Worm (Caenorhabditis elegans): ENCODE data around the gene Y39A1A.20.

Gene Y39A1A.20

DNA sequence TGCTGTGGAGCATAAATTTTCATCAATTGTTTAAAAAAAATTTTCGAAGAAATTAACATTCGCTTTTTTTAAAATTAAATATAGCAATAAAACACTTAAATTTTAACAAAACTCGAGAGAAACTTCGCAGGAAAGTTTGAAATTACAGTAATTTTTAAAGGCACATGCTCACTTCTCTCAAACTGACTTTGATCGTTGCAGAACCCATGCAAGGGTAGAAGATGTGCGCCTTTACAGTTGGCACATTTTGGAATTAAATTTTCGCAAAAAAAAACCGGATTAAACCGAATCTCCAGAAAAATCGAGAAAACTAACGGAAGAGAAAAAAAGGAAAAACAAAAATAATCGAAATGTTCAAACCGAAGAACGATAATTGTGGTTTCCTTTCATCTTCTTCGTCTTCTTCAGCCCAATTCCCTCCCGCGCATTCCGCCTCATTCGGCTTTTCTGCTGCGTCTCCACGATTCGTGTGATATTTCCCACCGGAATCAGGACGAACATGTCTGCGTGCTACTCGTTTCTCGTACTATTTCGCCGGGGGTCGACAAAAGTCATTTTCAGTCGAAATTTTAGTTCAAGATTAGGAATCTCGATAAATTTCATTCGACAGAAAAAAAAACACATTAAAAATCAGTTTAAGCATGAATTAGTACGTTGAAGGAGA lies 36.1 kb upstream of the Y39A1A.20 start:
- no peak for TF ChIP-seq ztf-11 (tag; optimal IDR thresholded peaks at IDR 0.05)
- TF ChIP-seq bed-3 (GFP tag; optimal IDR thresholded peaks at IDR 0.05): no peak
- TF ChIP-seq ham-2 (GFP tag; optimal IDR thresholded peaks at IDR 0.05): no peak
- no peak for TF ChIP-seq elt-3 (tag; optimal IDR thresholded peaks at IDR 0.05)
- TF ChIP-seq lsy-2 (tag; optimal IDR thresholded peaks at IDR 0.05): no peak
- no peak for TF ChIP-seq sptf-1 (tag; optimal IDR thresholded peaks at IDR 0.05)
- no peak for TF ChIP-seq blmp-1 (tag; optimal IDR thresholded peaks at IDR 0.05)
- TF ChIP-seq flh-1 (GFP tag; optimal IDR thresholded peaks at IDR 0.05): no peak
- no peak for TF ChIP-seq ceh-39 (tag; optimal IDR thresholded peaks at IDR 0.05)

DNA sequence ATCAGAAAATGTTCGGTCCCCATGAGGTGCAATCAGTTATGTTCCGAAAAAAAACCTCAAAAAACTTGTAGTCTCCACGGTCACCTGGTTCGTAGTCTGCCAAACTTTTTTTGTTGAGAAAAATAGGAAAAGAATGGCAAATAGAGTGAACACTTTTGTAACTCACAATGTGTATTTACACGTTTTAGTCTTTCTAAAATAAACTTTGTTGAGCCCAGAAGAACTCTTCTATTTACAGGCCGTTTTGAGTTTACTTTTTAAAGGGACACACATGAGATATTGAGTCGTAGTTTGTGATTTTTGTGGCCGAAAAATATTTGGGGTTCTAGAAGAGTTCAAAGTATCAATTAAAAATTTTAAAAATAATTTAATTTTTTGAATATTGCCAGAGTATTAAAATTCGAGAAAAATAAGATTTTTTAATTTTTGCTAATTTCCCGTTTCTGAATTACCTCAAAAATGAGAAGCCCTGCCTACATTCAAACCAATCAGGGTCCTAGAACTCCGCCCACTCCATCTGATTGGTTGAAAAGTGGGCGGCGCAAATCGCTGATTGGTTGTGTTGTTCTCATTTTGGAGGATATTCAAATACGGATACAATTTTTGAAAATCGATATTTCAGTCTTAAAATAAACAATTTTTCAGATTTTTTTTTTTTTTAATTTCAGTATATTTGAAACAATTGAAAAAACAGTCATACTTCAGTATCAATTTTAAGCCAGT lies 34.3 kb upstream of the Y39A1A.20 start:
- TF ChIP-seq nhr-12 (tag; optimal IDR thresholded peaks at IDR 0.05) (no peak), hlh-1 (tag; optimal IDR thresholded peaks at IDR 0.05) (no peak), elt-3 (tag; optimal IDR thresholded peaks at IDR 0.05) (no peak), bed-3 (GFP tag; optimal IDR thresholded peaks at IDR 0.05) (no peak), nhr-237 (tag; optimal IDR thresholded peaks at IDR 0.05) (no peak), ces-1 (GFP tag; optimal IDR thresholded peaks at IDR 0.05) (no peak), unc-120 (tag; optimal IDR thresholded peaks at IDR 0.05; ENCODE audit: poor library complexity, severe bottlenecking) (no peak), ztf-11 (tag; optimal IDR thresholded peaks at IDR 0.05) (no peak)

DNA sequence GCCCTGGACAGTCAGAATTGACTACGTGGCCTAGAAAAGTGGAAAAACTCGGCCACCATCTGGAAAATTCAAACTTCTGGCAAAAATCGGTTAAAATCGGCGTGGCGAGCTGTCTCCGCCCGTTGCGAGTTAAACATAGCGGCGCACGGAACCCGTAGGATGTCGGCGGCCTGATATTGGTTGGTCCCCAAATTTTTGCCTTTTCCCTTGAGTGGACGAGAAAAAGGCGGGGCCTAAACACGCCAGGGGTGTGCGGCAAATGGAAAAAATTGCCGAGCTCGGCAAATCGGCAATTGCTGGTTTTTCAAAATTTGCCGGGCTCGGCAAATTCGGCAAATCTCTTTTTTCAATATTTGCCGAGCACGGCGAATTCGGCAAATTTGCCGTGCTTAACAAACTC lies 32.9 kb upstream of the Y39A1A.20 start:
- no peak for TF ChIP-seq drap-1 (GFP tag; optimal IDR thresholded peaks at IDR 0.05)
- no peak for TF ChIP-seq sem-2 (GFP tag; optimal IDR thresholded peaks at IDR 0.05)
- no peak for TF ChIP-seq hlh-1 (tag; optimal IDR thresholded peaks at IDR 0.05)
- TF ChIP-seq M03D4.4 (tag; optimal IDR thresholded peaks at IDR 0.05): no peak

- no peak for TF ChIP-seq elt-3 (tag; optimal IDR thresholded peaks at IDR 0.05)
- no peak for TF ChIP-seq lin-32 (GFP tag; optimal IDR thresholded peaks at IDR 0.05)
- TF ChIP-seq ceh-39 (tag; optimal IDR thresholded peaks at IDR 0.05): no peak
- no peak for TF ChIP-seq elt-1 (tag; optimal IDR thresholded peaks at IDR 0.05; ENCODE audit: borderline replicate concordance, insufficient read depth)
- TF ChIP-seq ceh-43 (GFP tag; optimal IDR thresholded peaks at IDR 0.05): no peak
- TF ChIP-seq unc-120 (tag; optimal IDR thresholded peaks at IDR 0.05; ENCODE audit: poor library complexity, severe bottlenecking): no peak
- no peak for TF ChIP-seq ces-1 (GFP tag; optimal IDR thresholded peaks at IDR 0.05)
- no peak for TF ChIP-seq sem-2 (GFP tag; optimal IDR thresholded peaks at IDR 0.05)
- no peak for TF ChIP-seq ceh-83 (GFP tag; optimal IDR thresholded peaks at IDR 0.05)
- TF ChIP-seq drap-1 (GFP tag; optimal IDR thresholded peaks at IDR 0.05): no peak
- no peak for TF ChIP-seq zip-8 (tag; optimal IDR thresholded peaks at IDR 0.05)
- TF ChIP-seq nhr-28 (tag; optimal IDR thresholded peaks at IDR 0.05): no peak
- no peak for TF ChIP-seq ztf-11 (tag; optimal IDR thresholded peaks at IDR 0.05)
- TF ChIP-seq mls-2 (tag; optimal IDR thresholded peaks at IDR 0.05): no peak
- TF ChIP-seq hlh-1 (tag; optimal IDR thresholded peaks at IDR 0.05): no peak
- TF ChIP-seq pha-4 (tag; optimal IDR thresholded peaks at IDR 0.05): no peak
- no peak for TF ChIP-seq nhr-12 (tag; optimal IDR thresholded peaks at IDR 0.05)
- TF ChIP-seq mep-1 (tag; optimal IDR thresholded peaks at IDR 0.05): no peak
- no peak for TF ChIP-seq bed-3 (GFP tag; optimal IDR thresholded peaks at IDR 0.05)
These were observed 30.1 kb upstream of the Y39A1A.20 start, which contains the start of gene tat-3 for ce11 chrIII:10730510-10730909. TSS of gene tat-3 (minus strand) at chrIII:10730705.

ce11 chrIII:10721056-10721455 lies 20.7 kb upstream of the Y39A1A.20 start:
- TF ChIP-seq nhr-237 (tag; optimal IDR thresholded peaks at IDR 0.05) (no peak), nhr-76 (tag; optimal IDR thresholded peaks at IDR 0.05) (no peak), sptf-1 (tag; optimal IDR thresholded peaks at IDR 0.05) (no peak), sem-2 (GFP tag; optimal IDR thresholded peaks at IDR 0.05) (no peak), zip-8 (tag; optimal IDR thresholded peaks at IDR 0.05) (no peak), cnd-1 (tag; optimal IDR thresholded peaks at IDR 0.05) (no peak), lin-13 (tag; optimal IDR thresholded peaks at IDR 0.05) (no peak), blmp-1 (tag; optimal IDR thresholded peaks at IDR 0.05) (no peak), M03D4.4 (tag; optimal IDR thresholded peaks at IDR 0.05) (no peak), drap-1 (GFP tag; optimal IDR thresholded peaks at IDR 0.05) (no peak), ceh-39 (tag; optimal IDR thresholded peaks at IDR 0.05) (no peak), ham-2 (GFP tag; optimal IDR thresholded peaks at IDR 0.05) (no peak), flh-1 (GFP tag; optimal IDR thresholded peaks at IDR 0.05) (no peak), ceh-83 (GFP tag; optimal IDR thresholded peaks at IDR 0.05) (no peak)
